Worm (Caenorhabditis elegans) whole organism, L3 larva: ENCODE data around the gene msrp-4.

Experiments
- ceh-16 ChIP-seq: sonication (generic microtip); optimal IDR thresholded peaks from 2 replicates; lab custom pipeline; 2017; ENCODE audit warnings: missing biosample characterization, missing genetic modification characterization
- ceh-28 ChIP-seq: fragments of 150-350 bp; optimal IDR thresholded peaks from 2 replicates; lab custom pipeline; 2014; ENCODE audit warnings: missing biosample characterization, missing genetic modification reagents, missing genetic modification characterization
- ceh-82 ChIP-seq: fragments of 150-350 bp; optimal IDR thresholded peaks from 2 replicates; lab custom pipeline; 2014; ENCODE audit warnings: missing biosample characterization, missing genetic modification characterization
- ceh-9 ChIP-seq: sonication (generic microtip); optimal IDR thresholded peaks from 2 replicates; lab custom pipeline; 2018; ENCODE audit warnings: missing biosample characterization, missing genetic modification characterization
- elt-1 ChIP-seq: fragments of 150-350 bp; optimal IDR thresholded peaks from 2 replicates; lab custom pipeline; 2014; ENCODE audit warnings: missing biosample characterization, missing genetic modification characterization
- elt-2 ChIP-seq: sonication (generic microtip); optimal IDR thresholded peaks from 2 replicates; lab custom pipeline; 2016; ENCODE audit warnings: missing genetic modification reagents, mild to moderate bottlenecking, missing genetic modification characterization, missing compliant biosample characterization
- elt-3 ChIP-seq, 3 experiments: fragments of 150-350 bp in 1 of 3; sonication (generic microtip) in 2 of 3; optimal IDR thresholded peaks; 2 replicates in 2 of 3; 4 replicates in 1 of 3; lab custom pipeline; 2014 to 2017; ENCODE audit warnings: missing biosample characterization in 3 of 3, missing genetic modification characterization in 3 of 3
- eor-1 ChIP-seq, 2 experiments: fragments of 150-350 bp; optimal IDR thresholded peaks; 2 replicates each; lab custom pipeline; 2014 to 2018; ENCODE audit warnings: missing biosample characterization in 2 of 2, missing genetic modification characterization in 2 of 2
- fkh-2 ChIP-seq: fragments of 150-350 bp; optimal IDR thresholded peaks from 2 replicates; lab custom pipeline; 2014; ENCODE audit warnings: missing biosample characterization, missing genetic modification reagents, missing genetic modification characterization
- fos-1 ChIP-seq: fragments of 150-350 bp; optimal IDR thresholded peaks from 2 replicates; lab custom pipeline; 2014; ENCODE audit warnings: missing biosample characterization, missing genetic modification characterization
- hmg-11 ChIP-seq: sonication (generic microtip); optimal IDR thresholded peaks from 2 replicates; lab custom pipeline; 2016; ENCODE audit warnings: missing genetic modification characterization, missing compliant biosample characterization
- jun-1 ChIP-seq: fragments of 150-350 bp; optimal IDR thresholded peaks from 2 replicates; lab custom pipeline; 2014; ENCODE audit warnings: missing biosample characterization, missing genetic modification reagents, missing genetic modification characterization
- lin-15B ChIP-seq: fragments of 150-350 bp; optimal IDR thresholded peaks from 2 replicates; lab custom pipeline; 2014; ENCODE audit warnings: missing biosample characterization, missing genetic modification characterization
- lin-39 ChIP-seq: fragments of 150-350 bp; optimal IDR thresholded peaks from 2 replicates; lab custom pipeline; 2018; ENCODE audit warnings: missing biosample characterization, missing genetic modification reagents, missing genetic modification characterization
- lsy-12 ChIP-seq: sonication (generic microtip); optimal IDR thresholded peaks from 2 replicates; lab custom pipeline; 2016; ENCODE audit warnings: mild to moderate bottlenecking, missing genetic modification characterization, missing compliant biosample characterization
- mdl-1 ChIP-seq: fragments of 150-350 bp; optimal IDR thresholded peaks from 2 replicates; lab custom pipeline; 2014; ENCODE audit warnings: missing biosample characterization, missing genetic modification characterization
- nfya-1 ChIP-seq: sonication (generic microtip); optimal IDR thresholded peaks from 2 replicates; lab custom pipeline; 2017; ENCODE audit warnings: missing genetic modification characterization, mild to moderate bottlenecking, missing compliant biosample characterization, antibody characterized with exemption, moderate library complexity; ENCODE audit not compliant: insufficient read depth
- nhr-11 ChIP-seq: fragments of 150-350 bp; optimal IDR thresholded peaks from 2 replicates; lab custom pipeline; 2014; ENCODE audit warnings: missing biosample characterization, missing genetic modification characterization
- nhr-12 ChIP-seq: fragments of 150-350 bp; optimal IDR thresholded peaks from 2 replicates; lab custom pipeline; 2014; ENCODE audit warnings: missing biosample characterization, missing genetic modification characterization
- nhr-23 ChIP-seq: fragments of 150-350 bp; optimal IDR thresholded peaks from 2 replicates; lab custom pipeline; 2014; ENCODE audit warnings: missing biosample characterization, missing genetic modification reagents, missing genetic modification characterization
- nhr-237 ChIP-seq: fragments of 150-350 bp; optimal IDR thresholded peaks from 2 replicates; lab custom pipeline; 2014; ENCODE audit warnings: missing biosample characterization, missing genetic modification characterization
- nhr-28 ChIP-seq: fragments of 150-350 bp; optimal IDR thresholded peaks from 2 replicates; lab custom pipeline; 2014; ENCODE audit warnings: missing biosample characterization, missing genetic modification characterization
- nhr-67 ChIP-seq: fragments of 150-350 bp; optimal IDR thresholded peaks from 2 replicates; lab custom pipeline; 2014; ENCODE audit warnings: missing biosample characterization, missing genetic modification characterization
- nhr-76 ChIP-seq: fragments of 150-350 bp; sonication (generic microtip); optimal IDR thresholded peaks from 5 replicates; lab custom pipeline; 2014; ENCODE audit warnings: missing biosample characterization, missing genetic modification characterization
- nhr-77 ChIP-seq: fragments of 150-350 bp; optimal IDR thresholded peaks from 2 replicates; lab custom pipeline; 2014; ENCODE audit warnings: missing biosample characterization, missing genetic modification characterization
- pha-4 ChIP-seq: fragments of 150-350 bp; optimal IDR thresholded peaks from 2 replicates; lab custom pipeline; 2014; ENCODE audit warnings: missing biosample characterization, missing genetic modification reagents, missing genetic modification characterization
- pqm-1 ChIP-seq: fragments of 150-350 bp; optimal IDR thresholded peaks from 2 replicates; lab custom pipeline; 2017; ENCODE audit warnings: missing biosample characterization, missing genetic modification characterization, inconsistent platforms
- sea-2 ChIP-seq: fragments of 150-350 bp; sonication (generic microtip); optimal IDR thresholded peaks from 4 replicates; lab custom pipeline; 2014; ENCODE audit warnings: missing biosample characterization, missing genetic modification reagents, missing genetic modification characterization
- skn-1 ChIP-seq: fragments of 150-350 bp; optimal IDR thresholded peaks from 2 replicates; lab custom pipeline; 2014; ENCODE audit warnings: missing biosample characterization, missing genetic modification characterization
- snpc-4 ChIP-seq: fragments of 150-350 bp; optimal IDR thresholded peaks from 2 replicates; lab custom pipeline; 2014; ENCODE audit warnings: missing biosample characterization, missing genetic modification characterization
- tbx-2 ChIP-seq: sonication (generic microtip); optimal IDR thresholded peaks from 2 replicates; lab custom pipeline; 2016; ENCODE audit warnings: mild to moderate bottlenecking, missing genetic modification characterization, missing compliant biosample characterization
- unc-39 ChIP-seq: sonication (generic microtip); optimal IDR thresholded peaks from 4 replicates; lab custom pipeline; 2017; ENCODE audit warnings: missing biosample characterization, missing genetic modification characterization
- unc-62 ChIP-seq: fragments of 150-350 bp; sonication (generic microtip); optimal IDR thresholded peaks from 4 replicates; lab custom pipeline; 2014; ENCODE audit warnings: missing biosample characterization, missing genetic modification reagents, missing genetic modification characterization
- zag-1 ChIP-seq: fragments of 150-350 bp; optimal IDR thresholded peaks from 2 replicates; lab custom pipeline; 2014; ENCODE audit warnings: missing biosample characterization, missing genetic modification characterization
- ztf-11 ChIP-seq: fragments of 150-350 bp; optimal IDR thresholded peaks from 2 replicates; lab custom pipeline; 2014; ENCODE audit warnings: missing biosample characterization, missing genetic modification characterization
- ztf-4 ChIP-seq: fragments of 150-350 bp; optimal IDR thresholded peaks from 2 replicates; lab custom pipeline; 2014; ENCODE audit warnings: missing biosample characterization, missing genetic modification characterization

msrp-4 gene

ce11 chrII:788139-788538 is 34.5 kb downstream of the msrp-4 start, which contains the start of gene F46F5.15:
TSS of gene F46F5.15 (plus strand) at chrII:788439.
- TF ChIP-seq unc-39 (tag; lab: Kevin White, UChicago): no peak
- no peak for TF ChIP-seq nhr-237 (tag; lab: Kevin White, UChicago)
- no peak for TF ChIP-seq ztf-4 (tag; lab: Kevin White, UChicago)
- no peak for TF ChIP-seq elt-1
- no peak for TF ChIP-seq nhr-67 (tag; lab: Kevin White, UChicago)
- no peak for TF ChIP-seq pha-4
- no peak for TF ChIP-seq ceh-16 (tag; lab: Kevin White, UChicago)
- TF ChIP-seq nfya-1: no peak
- TF ChIP-seq mdl-1 (tag; lab: Kevin White, UChicago): no peak
- TF ChIP-seq eor-1 (tag; optimal IDR thresholded peaks at IDR 0.05; lab: Kevin White, UChicago): no peak
- no peak for TF ChIP-seq lin-39 (tag; lab: Kevin White, UChicago)
- TF ChIP-seq nhr-76 (tag; lab: Kevin White, UChicago): no peak
- TF ChIP-seq lsy-12 (tag; lab: Kevin White, UChicago): no peak
- no peak for TF ChIP-seq ceh-9
- no peak for TF ChIP-seq nhr-28 (tag; lab: Kevin White, UChicago)
- TF ChIP-seq elt-2 (tag; lab: Kevin White, UChicago): no peak
- no peak for TF ChIP-seq nhr-77 (tag; lab: Kevin White, UChicago)
- TF ChIP-seq, all 47 proteins: peak for 0

ce11 chrII:786938-787337 is 35.7 kb downstream of the msrp-4 start, which contains the start of gene F46F5.16:
TSS of gene F46F5.16 (plus strand) at chrII:787238.
- TF ChIP-seq lin-39 (tag; lab: Kevin White, UChicago): no peak
- no peak for TF ChIP-seq elt-3 (tag; optimal IDR thresholded peaks at IDR 0.05; lab: Kevin White, UChicago)
- TF ChIP-seq ztf-11 (tag; lab: Kevin White, UChicago): no peak
- no peak for TF ChIP-seq nhr-23 (tag; lab: Kevin White, UChicago)
- TF ChIP-seq ceh-28 (tag; lab: Kevin White, UChicago): no peak
- no peak for TF ChIP-seq sea-2
- TF ChIP-seq unc-62: no peak
- TF ChIP-seq nhr-28 (tag; lab: Kevin White, UChicago): no peak
- no peak for TF ChIP-seq jun-1 (tag; lab: Kevin White, UChicago)
- TF ChIP-seq ceh-82 (tag; lab: Kevin White, UChicago): no peak
- no peak for TF ChIP-seq zag-1
- TF ChIP-seq tbx-2: no peak
- TF ChIP-seq nhr-11 (tag; lab: Kevin White, UChicago): no peak
- no peak for TF ChIP-seq hmg-11
- TF ChIP-seq nhr-67 (tag; lab: Kevin White, UChicago): no peak
- no peak for TF ChIP-seq eor-1 (tag; optimal IDR thresholded peaks at IDR 0.05; lab: Kevin White, UChicago)
- no peak for TF ChIP-seq lsy-12 (tag; lab: Kevin White, UChicago)
- TF ChIP-seq fos-1 (tag; lab: Kevin White, UChicago): no peak
- TF ChIP-seq pqm-1: no peak
- no peak for TF ChIP-seq snpc-4 (tag; lab: Kevin White, UChicago)

- TF ChIP-seq ceh-16 (tag; lab: Kevin White, UChicago): no peak
- TF ChIP-seq ceh-9: no peak
- TF ChIP-seq lin-15B (tag; lab: Kevin White, UChicago): no peak
These were observed 39.1 kb downstream of the msrp-4 start, which contains the start of gene Y39F10A.6 for ce11 chrII:783532-783931. TSS of gene Y39F10A.6 (minus strand) at chrII:783632.

- TF ChIP-seq skn-1 (tag; lab: Kevin White, UChicago): no peak
- TF ChIP-seq snpc-4 (tag; lab: Kevin White, UChicago): no peak
- TF ChIP-seq mdl-1 (tag; lab: Kevin White, UChicago): no peak
- no peak for TF ChIP-seq eor-1 (tag; optimal IDR thresholded peaks at IDR 0.05; lab: Kevin White, UChicago)
These were observed 39.7 kb downstream of the msrp-4 start, which contains the start of gene Y39F10A.3 for ce11 chrII:782903-783302. TSS of gene Y39F10A.3 (minus strand) at chrII:783003.

ce11 chrII:775033-775432 is 47.6 kb downstream of the msrp-4 start, which contains the start of gene Y39F10A.1:
TSS of gene Y39F10A.1 (plus strand) at chrII:775333.
- no peak for TF ChIP-seq mdl-1 (tag; lab: Kevin White, UChicago)
- TF ChIP-seq nhr-28 (tag; lab: Kevin White, UChicago): no peak
- TF ChIP-seq jun-1 (tag; lab: Kevin White, UChicago): no peak
- TF ChIP-seq ztf-11 (tag; lab: Kevin White, UChicago): no peak
- no peak for TF ChIP-seq nhr-76 (tag; lab: Kevin White, UChicago)
- no peak for TF ChIP-seq nhr-11 (tag; lab: Kevin White, UChicago)
- no peak for TF ChIP-seq nhr-12
- TF ChIP-seq unc-62: no peak
- TF ChIP-seq zag-1: no peak
- TF ChIP-seq fkh-2 (tag; lab: Kevin White, UChicago): no peak
- TF ChIP-seq elt-1: no peak
